Worm (Caenorhabditis elegans) whole organism, L3 larva: ENCODE results near the gene dhs-26.

ENCODE experiments used
- R02D3.7 ChIP-seq: fragments of 150-350 bp; optimal IDR thresholded peaks from 2 replicates; lab custom pipeline; 2014; ENCODE audit warnings: missing biosample characterization, missing genetic modification characterization
- ZK546.5 ChIP-seq: sonication (generic microtip); optimal IDR thresholded peaks from 2 replicates; lab custom pipeline; 2017; ENCODE audit warnings: missing biosample characterization, missing genetic modification characterization
- aly-2 ChIP-seq: fragments of 150-350 bp; optimal IDR thresholded peaks from 2 replicates; lab custom pipeline; 2014; ENCODE audit warnings: missing biosample characterization, missing genetic modification characterization
- ama-1 ChIP-seq: fragments of 150-350 bp; optimal IDR thresholded peaks from 2 replicates; lab custom pipeline; 2018
- ceh-28 ChIP-seq: fragments of 150-350 bp; optimal IDR thresholded peaks from 2 replicates; lab custom pipeline; 2014; ENCODE audit warnings: missing biosample characterization, missing genetic modification reagents, missing genetic modification characterization
- ceh-82 ChIP-seq: fragments of 150-350 bp; optimal IDR thresholded peaks from 2 replicates; lab custom pipeline; 2014; ENCODE audit warnings: missing biosample characterization, missing genetic modification characterization
- daf-12 ChIP-seq: fragments of 150-350 bp; optimal IDR thresholded peaks from 2 replicates; lab custom pipeline; 2014; ENCODE audit warnings: missing biosample characterization, missing genetic modification reagents, missing genetic modification characterization
- egl-27 ChIP-seq: sonication (generic microtip); optimal IDR thresholded peaks from 4 replicates; lab custom pipeline; 2017; ENCODE audit warnings: missing biosample characterization, missing genetic modification reagents, missing genetic modification characterization
- egl-5 ChIP-seq: fragments of 150-350 bp; optimal IDR thresholded peaks from 2 replicates; lab custom pipeline; 2017; ENCODE audit warnings: missing biosample characterization, missing genetic modification reagents, missing genetic modification characterization, inconsistent platforms
- elt-1 ChIP-seq: fragments of 150-350 bp; optimal IDR thresholded peaks from 2 replicates; lab custom pipeline; 2014; ENCODE audit warnings: missing biosample characterization, missing genetic modification characterization
- elt-2 ChIP-seq: sonication (generic microtip); optimal IDR thresholded peaks from 2 replicates; lab custom pipeline; 2016; ENCODE audit warnings: missing genetic modification reagents, mild to moderate bottlenecking, missing genetic modification characterization, missing compliant biosample characterization
- elt-3 ChIP-seq, 3 experiments: fragments of 150-350 bp in 1 of 3; sonication (generic microtip) in 2 of 3; optimal IDR thresholded peaks; 2 replicates in 2 of 3; 4 replicates in 1 of 3; lab custom pipeline; 2014 to 2017; ENCODE audit warnings: missing biosample characterization in 3 of 3, missing genetic modification characterization in 3 of 3
- eor-1 ChIP-seq, 2 experiments: fragments of 150-350 bp; optimal IDR thresholded peaks; 2 replicates each; lab custom pipeline; 2014 to 2018; ENCODE audit warnings: missing biosample characterization in 2 of 2, missing genetic modification characterization in 2 of 2
- fkh-2 ChIP-seq: fragments of 150-350 bp; optimal IDR thresholded peaks from 2 replicates; lab custom pipeline; 2014; ENCODE audit warnings: missing biosample characterization, missing genetic modification reagents, missing genetic modification characterization
- fos-1 ChIP-seq: fragments of 150-350 bp; optimal IDR thresholded peaks from 2 replicates; lab custom pipeline; 2014; ENCODE audit warnings: missing biosample characterization, missing genetic modification characterization
- jun-1 ChIP-seq: fragments of 150-350 bp; optimal IDR thresholded peaks from 2 replicates; lab custom pipeline; 2014; ENCODE audit warnings: missing biosample characterization, missing genetic modification reagents, missing genetic modification characterization
- lin-39 ChIP-seq: fragments of 150-350 bp; optimal IDR thresholded peaks from 2 replicates; lab custom pipeline; 2018; ENCODE audit warnings: missing biosample characterization, missing genetic modification reagents, missing genetic modification characterization
- mdl-1 ChIP-seq: fragments of 150-350 bp; optimal IDR thresholded peaks from 2 replicates; lab custom pipeline; 2014; ENCODE audit warnings: missing biosample characterization, missing genetic modification characterization
- mml-1 ChIP-seq: fragments of 150-350 bp; sonication (generic microtip); optimal IDR thresholded peaks from 3 replicates; lab custom pipeline; 2014; ENCODE audit warnings: missing biosample characterization, missing genetic modification characterization
- nfya-1 ChIP-seq: sonication (generic microtip); optimal IDR thresholded peaks from 2 replicates; lab custom pipeline; 2017; ENCODE audit warnings: missing genetic modification characterization, mild to moderate bottlenecking, missing compliant biosample characterization, antibody characterized with exemption, moderate library complexity; ENCODE audit not compliant: insufficient read depth
- nhr-11 ChIP-seq: fragments of 150-350 bp; optimal IDR thresholded peaks from 2 replicates; lab custom pipeline; 2014; ENCODE audit warnings: missing biosample characterization, missing genetic modification characterization
- nhr-23 ChIP-seq: fragments of 150-350 bp; optimal IDR thresholded peaks from 2 replicates; lab custom pipeline; 2014; ENCODE audit warnings: missing biosample characterization, missing genetic modification reagents, missing genetic modification characterization
- nhr-237 ChIP-seq: fragments of 150-350 bp; optimal IDR thresholded peaks from 2 replicates; lab custom pipeline; 2014; ENCODE audit warnings: missing biosample characterization, missing genetic modification characterization
- nhr-28 ChIP-seq: fragments of 150-350 bp; optimal IDR thresholded peaks from 2 replicates; lab custom pipeline; 2014; ENCODE audit warnings: missing biosample characterization, missing genetic modification characterization
- nhr-43 ChIP-seq: sonication (generic microtip); optimal IDR thresholded peaks from 2 replicates; lab custom pipeline; 2016; ENCODE audit warnings: mild to moderate bottlenecking, missing genetic modification characterization, missing compliant biosample characterization; ENCODE audit not compliant: poor library complexity, severe bottlenecking
- nhr-67 ChIP-seq: fragments of 150-350 bp; optimal IDR thresholded peaks from 2 replicates; lab custom pipeline; 2014; ENCODE audit warnings: missing biosample characterization, missing genetic modification characterization
- nhr-76 ChIP-seq: fragments of 150-350 bp; sonication (generic microtip); optimal IDR thresholded peaks from 5 replicates; lab custom pipeline; 2014; ENCODE audit warnings: missing biosample characterization, missing genetic modification characterization
- nhr-77 ChIP-seq: fragments of 150-350 bp; optimal IDR thresholded peaks from 2 replicates; lab custom pipeline; 2014; ENCODE audit warnings: missing biosample characterization, missing genetic modification characterization
- pha-4 ChIP-seq: fragments of 150-350 bp; optimal IDR thresholded peaks from 2 replicates; lab custom pipeline; 2014; ENCODE audit warnings: missing biosample characterization, missing genetic modification reagents, missing genetic modification characterization
- pqm-1 ChIP-seq: fragments of 150-350 bp; optimal IDR thresholded peaks from 2 replicates; lab custom pipeline; 2017; ENCODE audit warnings: missing biosample characterization, missing genetic modification characterization, inconsistent platforms
- skn-1 ChIP-seq: fragments of 150-350 bp; optimal IDR thresholded peaks from 2 replicates; lab custom pipeline; 2014; ENCODE audit warnings: missing biosample characterization, missing genetic modification characterization
- snpc-4 ChIP-seq: fragments of 150-350 bp; optimal IDR thresholded peaks from 2 replicates; lab custom pipeline; 2014; ENCODE audit warnings: missing biosample characterization, missing genetic modification characterization
- tbx-2 ChIP-seq: sonication (generic microtip); optimal IDR thresholded peaks from 2 replicates; lab custom pipeline; 2016; ENCODE audit warnings: mild to moderate bottlenecking, missing genetic modification characterization, missing compliant biosample characterization
- unc-39 ChIP-seq: sonication (generic microtip); optimal IDR thresholded peaks from 4 replicates; lab custom pipeline; 2017; ENCODE audit warnings: missing biosample characterization, missing genetic modification characterization
- unc-62 ChIP-seq: fragments of 150-350 bp; sonication (generic microtip); optimal IDR thresholded peaks from 4 replicates; lab custom pipeline; 2014; ENCODE audit warnings: missing biosample characterization, missing genetic modification reagents, missing genetic modification characterization
- zag-1 ChIP-seq: fragments of 150-350 bp; optimal IDR thresholded peaks from 2 replicates; lab custom pipeline; 2014; ENCODE audit warnings: missing biosample characterization, missing genetic modification characterization
- ztf-11 ChIP-seq: fragments of 150-350 bp; optimal IDR thresholded peaks from 2 replicates; lab custom pipeline; 2014; ENCODE audit warnings: missing biosample characterization, missing genetic modification characterization
- ztf-4 ChIP-seq: fragments of 150-350 bp; optimal IDR thresholded peaks from 2 replicates; lab custom pipeline; 2014; ENCODE audit warnings: missing biosample characterization, missing genetic modification characterization

The dhs-26 gene

ce11 chrX:3400387-3400786, 38.1 kb upstream of the dhs-26 start:
- TF ChIP-seq R02D3.7 (tag; lab: Kevin White, UChicago) (no peak), jun-1 (no peak), nhr-23 (no peak), elt-1 (tag; lab: Kevin White, UChicago) (no peak), ZK546.5 (tag; lab: Kevin White, UChicago) (no peak), ceh-28 (tag; lab: Kevin White, UChicago) (no peak), fos-1 (tag; lab: Kevin White, UChicago) (no peak), ztf-11 (tag; lab: Kevin White, UChicago) (no peak), nhr-11 (tag; lab: Kevin White, UChicago) (no peak), zag-1 (tag; lab: Kevin White, UChicago) (no peak), unc-39 (tag; lab: Kevin White, UChicago) (no peak), ceh-82 (tag; lab: Kevin White, UChicago) (no peak), elt-2 (tag; lab: Kevin White, UChicago) (no peak), tbx-2 (no peak), nhr-77 (tag; lab: Kevin White, UChicago) (no peak), egl-27 (tag; lab: Kevin White, UChicago) (no peak), mdl-1 (no peak), daf-12 (tag; lab: Kevin White, UChicago) (no peak)

- TF ChIP-seq nhr-43 (no peak), ceh-28 (tag; lab: Kevin White, UChicago) (no peak), R02D3.7 (tag; lab: Kevin White, UChicago) (no peak), nhr-76 (tag; lab: Kevin White, UChicago) (no peak), jun-1 (no peak), elt-3 (tag; optimal IDR thresholded peaks at IDR 0.05; lab: Kevin White, UChicago) (no peak), ztf-4 (tag; lab: Kevin White, UChicago) (no peak), egl-27 (tag; lab: Kevin White, UChicago) (no peak), fkh-2 (tag; lab: Kevin White, UChicago) (no peak), elt-2 (tag; lab: Kevin White, UChicago) (no peak), nhr-28 (no peak), nhr-23 (no peak), skn-1 (no peak)
Measured at ce11 chrX:3399917-3400316, 37.6 kb upstream of the dhs-26 start, which contains the start of gene cht-1. TSS of gene cht-1 (minus strand) at chrX:3400017.

ce11 chrX:3396735-3397134, 34.4 kb upstream of the dhs-26 start:
- TF ChIP-seq elt-2 (tag; lab: Kevin White, UChicago) (no peak), elt-1 (tag; lab: Kevin White, UChicago) (peak; percentile 75)

- no peak for TF ChIP-seq nhr-77 (tag; lab: Kevin White, UChicago)
- TF ChIP-seq ztf-4 (tag; lab: Kevin White, UChicago) = no peak
- no peak for TF ChIP-seq daf-12 (tag; lab: Kevin White, UChicago)
- TF ChIP-seq ceh-82 (tag; lab: Kevin White, UChicago) = no peak
- no peak for TF ChIP-seq mdl-1
- TF ChIP-seq nhr-28 = no peak
- TF ChIP-seq jun-1 = no peak
- no peak for TF ChIP-seq elt-1 (tag; lab: Kevin White, UChicago)
- no peak for TF ChIP-seq snpc-4 (tag; lab: Kevin White, UChicago)
- no peak for TF ChIP-seq nhr-67 (tag; lab: Kevin White, UChicago)
- no peak for TF ChIP-seq pha-4
- TF ChIP-seq elt-2 (tag; lab: Kevin White, UChicago) = no peak
- no peak for TF ChIP-seq egl-5 (tag; lab: Kevin White, UChicago)
- no peak for TF ChIP-seq nhr-11 (tag; lab: Kevin White, UChicago)
- no peak for TF ChIP-seq aly-2 (tag; lab: Kevin White, UChicago)
- TF ChIP-seq nhr-76 (tag; lab: Kevin White, UChicago) = no peak
- no peak for TF ChIP-seq ceh-28 (tag; lab: Kevin White, UChicago)
- no peak for TF ChIP-seq eor-1 (tag; optimal IDR thresholded peaks at IDR 0.05; lab: Kevin White, UChicago)
Measured at ce11 chrX:3393562-3393961, 31.3 kb upstream of the dhs-26 start, which contains the start of gene slcf-2. TSS of gene slcf-2 (plus strand) at chrX:3393862.

ce11 chrX:3385362-3385761, 23.1 kb upstream of the dhs-26 start, which contains the start of gene acp-1:
TSS of gene acp-1 (minus strand) at chrX:3385462.
- TF ChIP-seq skn-1 (no peak), pqm-1 (tag; lab: Kevin White, UChicago) (no peak), nfya-1 (tag; lab: Kevin White, UChicago) (no peak), ztf-4 (tag; lab: Kevin White, UChicago) (no peak), unc-62 (GFP tag; lab: Kevin White, UChicago) (no peak), mml-1 (tag; lab: Kevin White, UChicago) (no peak), nhr-67 (tag; lab: Kevin White, UChicago) (no peak), mdl-1 (no peak), nhr-237 (tag; lab: Kevin White, UChicago) (no peak), ceh-82 (tag; lab: Kevin White, UChicago) (no peak), ZK546.5 (tag; lab: Kevin White, UChicago) (no peak), nhr-28 (no peak), nhr-77 (tag; lab: Kevin White, UChicago) (no peak), ama-1 (lab: Kevin White, UChicago) (no peak), nhr-43 (no peak), tbx-2 (no peak), lin-39 (no peak), eor-1 (tag; optimal IDR thresholded peaks at IDR 0.05; lab: Kevin White, UChicago) (no peak), zag-1 (tag; lab: Kevin White, UChicago) (no peak)
